Fruit fly (Drosophila melanogaster) whole organism, embryonic: ENCODE data around the gene Phb1.
A peak's percentile ranks its signal among the peaks of the same experiment; 100 is the strongest.

Source experiments
- Abd-B ChIP-seq: fragments of 200-800 bp; sonication (Bioruptor generic); optimal IDR thresholded peaks from 2 replicates; lab custom pipeline; 2018; ENCODE audit warnings: missing biosample characterization, mild to moderate bottlenecking, missing genetic modification characterization, moderate library complexity
- Adf1 ChIP-seq: fragments of 200-800 bp; sonication (Bioruptor generic); IDR thresholded peaks from 2 replicates; pipeline ENCODE4 v1.3.6; 2022; ENCODE audit warnings: missing biosample characterization, missing genetic modification characterization
- Aef1 ChIP-seq: fragments of 200-800 bp; sonication (Bioruptor generic); IDR thresholded peaks from 3 replicates; pipeline ENCODE4 v1.3.6; 2022; ENCODE audit warnings: missing biosample characterization, missing genetic modification characterization
- Atf-2 ChIP-seq: fragments of 200-800 bp; sonication (Bioruptor generic); optimal IDR thresholded peaks from 2 replicates; lab custom pipeline; 2016; ENCODE audit warnings: missing biosample characterization, missing genetic modification characterization
- Blimp-1 ChIP-seq: fragments of 200-800 bp; sonication (Bioruptor generic); optimal IDR thresholded peaks from 3 replicates; lab custom pipeline; 2018; ENCODE audit warnings: missing biosample characterization, missing genetic modification characterization, mild to moderate bottlenecking, moderate library complexity, missing genetic modification reagents
- CG10209 ChIP-seq: fragments of 200-800 bp; sonication (Bioruptor generic); optimal IDR thresholded peaks from 3 replicates; lab custom pipeline; 2017; ENCODE audit warnings: missing biosample characterization, mild to moderate bottlenecking, missing genetic modification characterization, missing genetic modification reagents
- CG12104 ChIP-seq: fragments of 200-800 bp; sonication (Bioruptor generic); optimal IDR thresholded peaks from 3 replicates; lab custom pipeline; 2016; ENCODE audit warnings: missing biosample characterization, missing genetic modification characterization
- CG14014 ChIP-seq: fragments of 200-800 bp; sonication (Bioruptor generic); IDR thresholded peaks from 2 replicates; pipeline ENCODE4 v1.3.6; 2022; ENCODE audit warnings: missing biosample characterization, missing genetic modification characterization
- CG15269 ChIP-seq: fragments of 200-800 bp; sonication (Bioruptor generic); optimal IDR thresholded peaks from 2 replicates; lab custom pipeline; 2018; ENCODE audit warnings: missing biosample characterization, mild to moderate bottlenecking, missing genetic modification characterization, moderate library complexity
- CG15601 ChIP-seq: fragments of 200-800 bp; sonication (Bioruptor generic); optimal IDR thresholded peaks from 3 replicates; lab custom pipeline; 2019; ENCODE audit warnings: missing biosample characterization, mild to moderate bottlenecking, missing genetic modification characterization, moderate library complexity
- CG1602 ChIP-seq: fragments of 200-800 bp; sonication (Bioruptor generic); optimal IDR thresholded peaks from 3 replicates; lab custom pipeline; 2016; ENCODE audit warnings: missing biosample characterization, missing genetic modification characterization
- CG17385 ChIP-seq: fragments of 200-800 bp; sonication (Bioruptor generic); optimal IDR thresholded peaks from 3 replicates; lab custom pipeline; 2018; ENCODE audit warnings: missing biosample characterization, mild to moderate bottlenecking, missing genetic modification characterization
- CG17829 ChIP-seq: fragments of 200-800 bp; optimal IDR thresholded peaks from 2 replicates; lab custom pipeline; 2019; ENCODE audit warnings: missing biosample characterization, mild to moderate bottlenecking, missing genetic modification characterization, moderate library complexity
- CG2116 ChIP-seq: fragments of 200-800 bp; sonication (Bioruptor generic); optimal IDR thresholded peaks from 3 replicates; lab custom pipeline; 2018; ENCODE audit warnings: missing biosample characterization, mild to moderate bottlenecking, missing genetic modification characterization
- CG2712 ChIP-seq: fragments of 200-800 bp; optimal IDR thresholded peaks from 3 replicates; lab custom pipeline; 2019; ENCODE audit warnings: missing biosample characterization, mild to moderate bottlenecking, missing genetic modification characterization, moderate library complexity
- CG3281 ChIP-seq: fragments of 200-800 bp; sonication (Bioruptor generic); optimal IDR thresholded peaks from 3 replicates; lab custom pipeline; 2017; ENCODE audit warnings: missing biosample characterization, mild to moderate bottlenecking, missing genetic modification characterization
- CG34376 ChIP-seq: fragments of 200-800 bp; sonication (Bioruptor generic); optimal IDR thresholded peaks from 2 replicates; lab custom pipeline; 2018; ENCODE audit warnings: missing biosample characterization, mild to moderate bottlenecking, missing genetic modification characterization
- CG6254 ChIP-seq: fragments of 200-800 bp; sonication (Bioruptor generic); optimal IDR thresholded peaks from 3 replicates; lab custom pipeline; 2017; ENCODE audit warnings: mild to moderate bottlenecking, missing biosample characterization, missing genetic modification reagents, missing genetic modification characterization
- CG8388 ChIP-seq: fragments of 200-800 bp; sonication (Bioruptor generic); optimal IDR thresholded peaks from 2 replicates; lab custom pipeline; 2019; ENCODE audit warnings: missing biosample characterization, mild to moderate bottlenecking, missing genetic modification characterization, moderate library complexity
- CHES-1-like ChIP-seq: fragments of 200-800 bp; sonication (Bioruptor generic); optimal IDR thresholded peaks from 2 replicates; lab custom pipeline; 2016; ENCODE audit warnings: missing biosample characterization, missing genetic modification characterization
- CrebB ChIP-seq: fragments of 200-800 bp; sonication (Bioruptor generic); optimal IDR thresholded peaks from 3 replicates; lab custom pipeline; 2018; ENCODE audit warnings: missing biosample characterization, mild to moderate bottlenecking, missing genetic modification characterization
- D19A ChIP-seq: fragments of 200-800 bp; optimal IDR thresholded peaks from 3 replicates; lab custom pipeline; 2019; ENCODE audit warnings: missing biosample characterization, mild to moderate bottlenecking, missing genetic modification characterization, moderate library complexity
- Dbx ChIP-seq: fragments of 200-800 bp; sonication (Bioruptor generic); IDR thresholded peaks from 3 replicates; pipeline ENCODE4 v1.3.6; 2022; ENCODE audit warnings: missing biosample characterization, missing genetic modification characterization
- Dref ChIP-seq: fragments of 200-800 bp; sonication (Bioruptor generic); IDR thresholded peaks from 2 replicates; pipeline ENCODE4 v1.3.6; 2022; ENCODE audit warnings: missing biosample characterization, missing genetic modification characterization
- E2f2 ChIP-seq: fragments of 200-800 bp; sonication (Bioruptor generic); IDR thresholded peaks from 2 replicates; pipeline ENCODE4 v1.3.6; 2022; ENCODE audit warnings: missing biosample characterization, missing genetic modification characterization
- Hr78 ChIP-seq, 2 experiments: fragments of 200-800 bp in 1 of 2; fragments of >200 bp in 1 of 2; sonication (Bioruptor generic) in 1 of 2; optimal IDR thresholded peaks; 2 replicates each; lab custom pipeline; 2017 to 2019; ENCODE audit warnings: missing biosample characterization in 2 of 2, missing genetic modification characterization in 2 of 2, mild to moderate bottlenecking in 1 of 2, moderate library complexity in 1 of 2
- Myb ChIP-seq: fragments of 200-800 bp; sonication (Bioruptor generic); optimal IDR thresholded peaks from 2 replicates; lab custom pipeline; 2016; ENCODE audit warnings: missing biosample characterization, missing genetic modification characterization
- Oli ChIP-seq: fragments of 200-800 bp; sonication (Bioruptor generic); optimal IDR thresholded peaks from 2 replicates; lab custom pipeline; 2018; ENCODE audit warnings: missing biosample characterization, mild to moderate bottlenecking, missing genetic modification characterization, moderate library complexity
- PHDP ChIP-seq: fragments of 200-800 bp; sonication (Bioruptor generic); optimal IDR thresholded peaks from 3 replicates; lab custom pipeline; 2018; ENCODE audit warnings: missing biosample characterization, mild to moderate bottlenecking, missing genetic modification characterization, moderate library complexity
- Six4 ChIP-seq: fragments of 200-800 bp; sonication (Bioruptor generic); optimal IDR thresholded peaks from 2 replicates; lab custom pipeline; 2016; ENCODE audit warnings: missing biosample characterization, missing genetic modification characterization
- Sry-β ChIP-seq: fragments of 200-800 bp; sonication (Bioruptor generic); optimal IDR thresholded peaks from 2 replicates; lab custom pipeline; 2018; ENCODE audit warnings: missing biosample characterization, mild to moderate bottlenecking, missing genetic modification characterization, moderate library complexity
- Trl ChIP-seq, 3 experiments: fragments of >200 bp in 2 of 3; fragments of 200-800 bp in 1 of 3; sonication (Bioruptor generic) in 1 of 3; optimal IDR thresholded peaks; 2 replicates in 1 of 3; 3 replicates in 2 of 3; lab custom pipeline; 2016 to 2017; ENCODE audit warnings: missing biosample characterization in 1 of 3, missing genetic modification characterization in 1 of 3
- Xrp1 ChIP-seq: fragments of 200-800 bp; sonication (Bioruptor generic); IDR thresholded peaks from 2 replicates; pipeline ENCODE4 v1.3.6; 2022; ENCODE audit warnings: missing biosample characterization, missing genetic modification characterization
- cato ChIP-seq: fragments of 200-800 bp; sonication (Bioruptor generic); optimal IDR thresholded peaks from 2 replicates; lab custom pipeline; 2016; ENCODE audit warnings: missing biosample characterization, missing genetic modification characterization, borderline replicate concordance
- croc ChIP-seq: fragments of 200-800 bp; sonication (Bioruptor generic); conservative IDR thresholded peaks from 3 replicates; pipeline ENCODE4 v1.3.6; 2022; ENCODE audit warnings: missing biosample characterization, missing genetic modification characterization
- dpn ChIP-seq, 2 experiments: fragments of 200-800 bp; sonication (Bioruptor generic); optimal IDR thresholded peaks; 3 replicates each; lab custom pipeline; 2016; ENCODE audit warnings: missing biosample characterization in 2 of 2, missing genetic modification characterization in 2 of 2
- fd3F ChIP-seq: fragments of 200-800 bp; sonication (Bioruptor generic); optimal IDR thresholded peaks from 2 replicates; lab custom pipeline; 2018; ENCODE audit warnings: missing biosample characterization, mild to moderate bottlenecking, missing genetic modification characterization, moderate library complexity
- gcm ChIP-seq: fragments of 200-800 bp; sonication (Bioruptor generic); optimal IDR thresholded peaks from 2 replicates; lab custom pipeline; 2019; ENCODE audit warnings: missing biosample characterization, mild to moderate bottlenecking, missing genetic modification characterization, moderate library complexity
- insv ChIP-seq, 2 experiments: fragments of 200-800 bp; sonication (Bioruptor generic); optimal IDR thresholded peaks; 3 replicates each; lab custom pipeline; 2016 to 2018; ENCODE audit warnings: missing biosample characterization in 2 of 2, missing genetic modification characterization in 2 of 2
- nmo ChIP-seq: fragments of 200-800 bp; sonication (Bioruptor generic); optimal IDR thresholded peaks from 2 replicates; lab custom pipeline; 2018; ENCODE audit warnings: missing biosample characterization, mild to moderate bottlenecking, missing genetic modification characterization, moderate library complexity
- nom ChIP-seq: fragments of 200-800 bp; sonication (Bioruptor generic); optimal IDR thresholded peaks from 2 replicates; lab custom pipeline; 2017; ENCODE audit warnings: missing biosample characterization, missing genetic modification characterization, mild to moderate bottlenecking, moderate library complexity, missing genetic modification reagents
- phol ChIP-seq: fragments of 200-800 bp; sonication (Bioruptor generic); optimal IDR thresholded peaks from 3 replicates; lab custom pipeline; 2018; ENCODE audit warnings: missing biosample characterization, mild to moderate bottlenecking, missing genetic modification characterization, moderate library complexity
- shn ChIP-seq: fragments of 200-800 bp; sonication (Bioruptor generic); optimal IDR thresholded peaks from 3 replicates; lab custom pipeline; 2016; ENCODE audit warnings: missing biosample characterization, missing genetic modification characterization
- slp2 ChIP-seq: fragments of 200-800 bp; sonication (Bioruptor generic); optimal IDR thresholded peaks from 2 replicates; lab custom pipeline; 2016; ENCODE audit warnings: missing biosample characterization, missing genetic modification characterization
- so ChIP-seq: fragments of 200-800 bp; sonication (Bioruptor generic); IDR thresholded peaks from 3 replicates; pipeline ENCODE4 v1.3.6; 2022; ENCODE audit warnings: missing biosample characterization, missing genetic modification characterization
- stwl ChIP-seq: fragments of 200-800 bp; sonication (Bioruptor generic); optimal IDR thresholded peaks from 3 replicates; lab custom pipeline; 2018; ENCODE audit warnings: missing biosample characterization, mild to moderate bottlenecking, missing genetic modification characterization, moderate library complexity
- tin ChIP-seq: fragments of 200-800 bp; sonication (Bioruptor generic); optimal IDR thresholded peaks from 3 replicates; lab custom pipeline; 2016; ENCODE audit warnings: missing biosample characterization, missing genetic modification characterization
- zf30C ChIP-seq: fragments of 200-800 bp; sonication (Bioruptor generic); optimal IDR thresholded peaks from 3 replicates; lab custom pipeline; 2018; ENCODE audit warnings: missing biosample characterization, mild to moderate bottlenecking, missing genetic modification characterization
- zfh1 ChIP-seq: fragments of 200-800 bp; sonication (Bioruptor generic); IDR thresholded peaks from 3 replicates; pipeline ENCODE4 v1.3.6; 2022; ENCODE audit warnings: missing biosample characterization, missing genetic modification characterization

The Phb1 gene

dm6 chr2L:19126888-19127287 is 3.2 kb upstream of the Phb1 start (continued):
- no peak for TF ChIP-seq Trl (optimal IDR thresholded peaks at IDR 0.05; lab: Kevin White, UChicago)
- TF ChIP-seq Trl (GFP tag; optimal IDR thresholded peaks at IDR 0.05; lab: Kevin White, UChicago), result no peak
- peak; percentile 50; the same call in 1 of the 2 replicates for TF ChIP-seq Xrp1 (GFP tag; lab: Robert Waterston, UW)
- peak; percentile 64 for TF ChIP-seq gcm (GFP tag; lab: Kevin White, UChicago)
- no peak for TF ChIP-seq cato (GFP tag; lab: Kevin White, UChicago)
- TF ChIP-seq CG3281 (GFP tag; lab: Kevin White, UChicago), result peak; percentile 63
- TF ChIP-seq CG1602 (GFP tag; lab: Kevin White, UChicago), result peak; percentile 57
- TF ChIP-seq Atf-2 (GFP tag; lab: Kevin White, UChicago), result no peak
- no peak for TF ChIP-seq Blimp-1 (GFP tag; lab: Kevin White, UChicago)
- peak; percentile 56 for TF ChIP-seq CG10209 (GFP tag; lab: Kevin White, UChicago)
- TF ChIP-seq tin (GFP tag; lab: Kevin White, UChicago), result peak; percentile 21
- TF ChIP-seq croc, result peak; percentile 52; the same call in 2 of the 3 replicates
- peak; percentile 49 for TF ChIP-seq zf30C (GFP tag; lab: Kevin White, UChicago)
- TF ChIP-seq stwl (tag; lab: Kevin White, UChicago), result peak; percentile 21
- peak; percentile 78 for TF ChIP-seq CG15601 (tag; lab: Kevin White, UChicago)
- TF ChIP-seq Aef1 (GFP tag; lab: Robert Waterston, UW), result no peak
- no peak for TF ChIP-seq slp2 (GFP tag; lab: Kevin White, UChicago)
- no peak for TF ChIP-seq so
- no peak for TF ChIP-seq D19A (tag; lab: Kevin White, UChicago)
- TF ChIP-seq nom (GFP tag; lab: Kevin White, UChicago), result peak; percentile 14
- TF ChIP-seq CG2712 (tag; lab: Kevin White, UChicago), result peak; percentile 66
- 0 out of 3 replicates have a peak, but pooled peaks have one; percentile 8 for TF ChIP-seq zfh1 (GFP tag; lab: Robert Waterston, UW)
- peak; percentile 40 for TF ChIP-seq CG6254
- peak; percentile 78 for TF ChIP-seq CG15269 (tag; lab: Kevin White, UChicago)
- peak; percentile 65 for TF ChIP-seq CG17829
- TF ChIP-seq Dref (GFP tag; lab: Robert Waterston, UW), result peak; percentile 62
- peak; percentile 20 for TF ChIP-seq CG34376
- no peak for TF ChIP-seq CrebB
- peak; percentile 68 for TF ChIP-seq Abd-B (GFP tag; lab: Kevin White, UChicago)
- TF ChIP-seq CG14014 (GFP tag; lab: Robert Waterston, UW), result 0 out of 2 replicates have a peak, but pooled peaks have one; percentile 34
- peak; percentile 71 for TF ChIP-seq Oli
- peak; percentile 23 for TF ChIP-seq CG12104
- TF ChIP-seq CG17385 (GFP tag; lab: Kevin White, UChicago), result peak; percentile 68
- no peak for TF ChIP-seq Myb (GFP tag; lab: Kevin White, UChicago)
- peak; percentile 58 for TF ChIP-seq CG8388 (GFP tag; lab: Kevin White, UChicago)
- peak; percentile 63 for TF ChIP-seq CG2116 (GFP tag; lab: Kevin White, UChicago)
- TF ChIP-seq phol (tag; lab: Kevin White, UChicago), result peak; percentile 75
- peak in 1 of 2 experiments; percentile 70 for TF ChIP-seq dpn (GFP tag; optimal IDR thresholded peaks at IDR 0.05; lab: Kevin White, UChicago)
- TF ChIP-seq shn (GFP tag; lab: Kevin White, UChicago), result peak; percentile 13
- peak; percentile 67 for TF ChIP-seq E2f2 (GFP tag; lab: Robert Waterston, UW)
- peak; percentile 10 for TF ChIP-seq Six4 (GFP tag; lab: Kevin White, UChicago)
- TF ChIP-seq PHDP, result peak; percentile 71
- 0 out of 3 replicates have a peak, but pooled peaks have one; percentile 44 for TF ChIP-seq Dbx (GFP tag; lab: Robert Waterston, UW)
- TF ChIP-seq Hr78 (GFP tag; optimal IDR thresholded peaks at IDR 0.05; lab: Kevin White, UChicago), result no peak
- TF ChIP-seq Sry-β (GFP tag; lab: Kevin White, UChicago), result peak; percentile 99
- TF ChIP-seq fd3F, result peak; percentile 63
- TF ChIP-seq Adf1 (GFP tag; lab: Robert Waterston, UW), result peak; percentile 35
- TF ChIP-seq CHES-1-like (GFP tag; lab: Kevin White, UChicago), result no peak
- TF ChIP-seq insv (GFP tag; optimal IDR thresholded peaks at IDR 0.05; lab: Kevin White, UChicago), result peak in 1 of 2 experiments; percentile 69
- peak; percentile 79 for TF ChIP-seq nmo (GFP tag; lab: Kevin White, UChicago)
